Worm (Caenorhabditis elegans): ENCODE measurements around the gene Y22D7AL.15.

- TF ChIP-seq nhr-11 (tag; optimal IDR thresholded peaks at IDR 0.05) (no peak), lsy-2 (tag; optimal IDR thresholded peaks at IDR 0.05) (no peak), nhr-76 (tag; optimal IDR thresholded peaks at IDR 0.05) (no peak)
These were observed 33.1 kb downstream of the Y22D7AL.15 start, which contains the start of gene Y22D7AL.4 for ce11 chrIII:1626524-1626923.

Data from whole organism, L1 larva.